Fruit fly (Drosophila melanogaster) whole organism, wandering third instar larva: ENCODE measurements around the gene pasi2.
A peak's percentile ranks its signal among the peaks of the same experiment; 100 is the strongest.

Experiments
- Abd-B ChIP-seq: fragments of >200 bp; optimal IDR thresholded peaks from 2 replicates; lab custom pipeline; 2017; ENCODE audit warnings: missing biosample characterization, missing genetic modification characterization
- CG32264 ChIP-seq: fragments of 200-800 bp; sonication (Bioruptor generic); optimal IDR thresholded peaks from 2 replicates; lab custom pipeline; 2016; ENCODE audit warnings: missing biosample characterization, missing genetic modification characterization
- CG9705 ChIP-seq: fragments of 200-800 bp; sonication (Bioruptor generic); optimal IDR thresholded peaks from 2 replicates; lab custom pipeline; 2018; ENCODE audit warnings: missing biosample characterization, mild to moderate bottlenecking, missing genetic modification characterization
- CrebA ChIP-seq: fragments of 200-800 bp; sonication (Bioruptor generic); optimal IDR thresholded peaks from 2 replicates; lab custom pipeline; 2016; ENCODE audit warnings: missing biosample characterization, mild to moderate bottlenecking, missing genetic modification characterization, borderline replicate concordance
- Dfd ChIP-seq: fragments of >200 bp; optimal IDR thresholded peaks from 2 replicates; lab custom pipeline; 2017; ENCODE audit warnings: missing biosample characterization, missing genetic modification characterization
- Dif ChIP-seq: fragments of 200-275, 200-300 bp; sonication (Bioruptor generic); optimal IDR thresholded peaks from 2 replicates; lab custom pipeline; 2018; ENCODE audit warnings: missing biosample characterization, missing genetic modification characterization; ENCODE audit not compliant: partially characterized antibody
- GATAd ChIP-seq: sonication (Bioruptor generic); optimal IDR thresholded peaks from 2 replicates; lab custom pipeline; 2016; ENCODE audit warnings: missing biosample characterization, missing genetic modification characterization
- HLH106 ChIP-seq: fragments of 200-800 bp; optimal IDR thresholded peaks from 3 replicates; lab custom pipeline; 2019; ENCODE audit warnings: missing biosample characterization, mild to moderate bottlenecking, missing genetic modification characterization, moderate library complexity
- Hnf4 ChIP-seq: fragments of 200-800 bp; sonication (Bioruptor generic); optimal IDR thresholded peaks from 2 replicates; lab custom pipeline; 2016; ENCODE audit warnings: missing biosample characterization, mild to moderate bottlenecking, missing genetic modification characterization
- Hr78 ChIP-seq: fragments of >200 bp; optimal IDR thresholded peaks from 2 replicates; lab custom pipeline; 2017; ENCODE audit warnings: missing biosample characterization, missing genetic modification characterization
- Hr83 ChIP-seq: fragments of 200-300 bp; sonication (Bioruptor generic); optimal IDR thresholded peaks from 2 replicates; lab custom pipeline; 2016; ENCODE audit warnings: missing biosample characterization, mild to moderate bottlenecking, missing genetic modification characterization, moderate library complexity; ENCODE audit not compliant: poor library complexity, severe bottlenecking
- Jra ChIP-seq: sonication (Bioruptor generic); optimal IDR thresholded peaks from 2 replicates; lab custom pipeline; 2016; ENCODE audit warnings: missing biosample characterization, missing genetic modification characterization
- Mio ChIP-seq: sonication (Bioruptor generic); optimal IDR thresholded peaks from 2 replicates; lab custom pipeline; 2016; ENCODE audit warnings: missing biosample characterization, missing genetic modification characterization
- Myc ChIP-seq: fragments of >200 bp; optimal IDR thresholded peaks from 2 replicates; lab custom pipeline; 2017
- N ChIP-seq: fragments of >200 bp; optimal IDR thresholded peaks from 2 replicates; lab custom pipeline; 2018; ENCODE audit warnings: missing biosample characterization, missing external identifiers, missing genetic modification characterization
- OdsH ChIP-seq: fragments of 200-800 bp; sonication (Bioruptor generic); optimal IDR thresholded peaks from 2 replicates; lab custom pipeline; 2016; ENCODE audit warnings: missing biosample characterization, mild to moderate bottlenecking, missing genetic modification characterization
- Rel ChIP-seq, 2 experiments: fragments of 200-800 bp; sonication (Bioruptor generic) in 1 of 2; optimal IDR thresholded peaks; 2 replicates in 1 of 2; 3 replicates in 1 of 2; lab custom pipeline; 2016 to 2019; ENCODE audit warnings: mild to moderate bottlenecking in 2 of 2, missing biosample characterization in 2 of 2, missing genetic modification characterization in 2 of 2, moderate library complexity in 1 of 2
- Sp1 ChIP-seq: fragments of 200-800 bp; sonication (Bioruptor generic); optimal IDR thresholded peaks from 3 replicates; lab custom pipeline; 2019; ENCODE audit warnings: missing biosample characterization, mild to moderate bottlenecking, missing genetic modification characterization, moderate library complexity
- Vsx2 ChIP-seq: fragments of 200-300, 225-300 bp; sonication (Bioruptor generic); optimal IDR thresholded peaks from 2 replicates; lab custom pipeline; 2018; ENCODE audit warnings: missing biosample characterization, missing genetic modification characterization; ENCODE audit not compliant: partially characterized antibody
- br ChIP-seq: fragments of 200-800 bp; sonication (Bioruptor generic); optimal IDR thresholded peaks from 2 replicates; lab custom pipeline; 2016; ENCODE audit warnings: missing biosample characterization, missing genetic modification characterization
- brk ChIP-seq: fragments of 200-800 bp; sonication (Bioruptor generic); optimal IDR thresholded peaks from 2 replicates; lab custom pipeline; 2016; ENCODE audit warnings: missing biosample characterization, mild to moderate bottlenecking, missing genetic modification characterization
- dl ChIP-seq, 2 experiments: fragments of 175-275, 200-275 bp in 1 of 2; fragments of 200-275 bp in 1 of 2; sonication (Bioruptor generic); optimal IDR thresholded peaks; lab custom pipeline; 2018; ENCODE audit warnings: mild to moderate bottlenecking in 2 of 2, missing biosample characterization in 2 of 2, missing genetic modification characterization in 2 of 2, moderate library complexity in 2 of 2; ENCODE audit not compliant: partially characterized antibody in 2 of 2, insufficient read depth in 1 of 2
- dmrt93B ChIP-seq: fragments of 200-800 bp; sonication (Bioruptor generic); optimal IDR thresholded peaks from 2 replicates; lab custom pipeline; 2018; ENCODE audit warnings: missing biosample characterization, mild to moderate bottlenecking, missing genetic modification characterization
- dsf ChIP-seq: sonication (Bioruptor generic); optimal IDR thresholded peaks from 2 replicates; lab custom pipeline; 2016; ENCODE audit warnings: missing biosample characterization, missing genetic modification characterization, borderline replicate concordance
- ey ChIP-seq: fragments of 200-800 bp; sonication (Bioruptor generic); optimal IDR thresholded peaks from 2 replicates; lab custom pipeline; 2016; ENCODE audit warnings: missing biosample characterization, missing genetic modification characterization
- foxo ChIP-seq, 2 experiments: fragments of 200-800 bp; sonication (Bioruptor generic); optimal IDR thresholded peaks; 2 replicates in 1 of 2; 3 replicates in 1 of 2; lab custom pipeline; 2016 to 2017; ENCODE audit warnings: missing biosample characterization in 2 of 2, missing genetic modification characterization in 2 of 2
- fru ChIP-seq: fragments of 200-800 bp; sonication (Bioruptor generic); optimal IDR thresholded peaks from 3 replicates; lab custom pipeline; 2016; ENCODE audit warnings: missing biosample characterization, mild to moderate bottlenecking, missing genetic modification characterization
- h ChIP-seq: fragments of 200-800 bp; sonication (Bioruptor generic); optimal IDR thresholded peaks from 3 replicates; lab custom pipeline; 2016; ENCODE audit warnings: missing biosample characterization, mild to moderate bottlenecking, missing genetic modification characterization
- jim ChIP-seq: fragments of 175-275, 200-325 bp; sonication (Bioruptor generic); optimal IDR thresholded peaks from 2 replicates; lab custom pipeline; 2016; ENCODE audit warnings: missing biosample characterization, mild to moderate bottlenecking, missing genetic modification characterization
- lola ChIP-seq: fragments of >200 bp; optimal IDR thresholded peaks from 2 replicates; lab custom pipeline; 2017; ENCODE audit warnings: missing biosample characterization, missing genetic modification characterization
- pan ChIP-seq: fragments of >200 bp; optimal IDR thresholded peaks from 2 replicates; lab custom pipeline; 2017
- psq ChIP-seq: fragments of 200-800 bp; sonication (Bioruptor generic); optimal IDR thresholded peaks from 3 replicates; lab custom pipeline; 2017; ENCODE audit warnings: missing biosample characterization, mild to moderate bottlenecking, missing genetic modification characterization, moderate library complexity
- rgr ChIP-seq: fragments of 200-800 bp; sonication (Bioruptor generic); optimal IDR thresholded peaks from 3 replicates; lab custom pipeline; 2016; ENCODE audit warnings: missing biosample characterization, mild to moderate bottlenecking, missing genetic modification characterization
- sage ChIP-seq: fragments of 200-800 bp; sonication (Bioruptor generic); optimal IDR thresholded peaks from 2 replicates; lab custom pipeline; 2016; ENCODE audit warnings: missing biosample characterization, mild to moderate bottlenecking, missing genetic modification characterization
- sv ChIP-seq: fragments of 200-800 bp; sonication (Bioruptor generic); optimal IDR thresholded peaks from 3 replicates; lab custom pipeline; 2016; ENCODE audit warnings: missing biosample characterization, missing genetic modification characterization
- tai ChIP-seq: sonication (Bioruptor generic); optimal IDR thresholded peaks from 2 replicates; lab custom pipeline; 2016; ENCODE audit warnings: missing biosample characterization, missing genetic modification characterization
- usp ChIP-seq: fragments of >200 bp; optimal IDR thresholded peaks from 2 replicates; lab custom pipeline; 2017; ENCODE audit warnings: missing biosample characterization, missing genetic modification characterization
- woc ChIP-seq: sonication (Bioruptor generic); optimal IDR thresholded peaks from 2 replicates; lab custom pipeline; 2016; ENCODE audit warnings: missing biosample characterization, mild to moderate bottlenecking, missing genetic modification characterization

The pasi2 gene

DNA sequence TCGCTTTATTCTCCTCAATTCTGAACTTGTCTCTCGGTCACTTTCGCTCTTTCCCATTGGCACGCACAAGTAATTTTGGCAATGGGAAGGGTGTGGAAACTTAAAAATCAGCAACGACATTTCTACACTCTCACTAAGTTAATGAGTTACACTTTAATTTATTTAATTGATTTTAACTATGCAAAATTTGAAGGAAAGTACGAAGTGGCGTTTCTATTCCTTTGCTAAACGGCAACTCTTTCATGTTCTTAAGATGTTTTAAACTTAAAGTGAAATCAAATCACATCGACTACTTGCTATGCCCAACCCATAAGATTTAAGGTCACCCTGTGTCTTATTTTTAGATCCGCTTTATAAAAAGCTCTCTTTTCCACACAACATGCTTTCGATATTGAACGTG is 35.4 kb downstream of the pasi2 start:
- no peak for TF ChIP-seq GATAd
- TF ChIP-seq dl (GFP tag; optimal IDR thresholded peaks at IDR 0.05; lab: Kevin White, UChicago; ENCODE audit: insufficient read depth in 1 of 2, partially characterized antibody in 2 of 2), result no peak
- peak; percentile 48 for TF ChIP-seq h (GFP tag; lab: Kevin White, UChicago)
- peak; percentile 27 for TF ChIP-seq br
- no peak for TF ChIP-seq CG9705 (GFP tag; lab: Kevin White, UChicago)
- TF ChIP-seq Hnf4, result no peak
- no peak for TF ChIP-seq Dfd (GFP tag; lab: Kevin White, UChicago)
- no peak for TF ChIP-seq dsf (GFP tag; lab: Kevin White, UChicago)
- no peak for TF ChIP-seq pan (lab: Kevin White, UChicago)
- no peak for TF ChIP-seq Mio
- no peak for TF ChIP-seq Rel (GFP tag; optimal IDR thresholded peaks at IDR 0.05; lab: Kevin White, UChicago)
- no peak for TF ChIP-seq Rel (tag; optimal IDR thresholded peaks at IDR 0.05; lab: Kevin White, UChicago)
- peak; percentile 6 for TF ChIP-seq HLH106 (tag; lab: Kevin White, UChicago)
- TF ChIP-seq Jra (GFP tag; lab: Kevin White, UChicago), result no peak
- TF ChIP-seq Hr83 (GFP tag; lab: Kevin White, UChicago), result no peak
- peak; percentile 4 for TF ChIP-seq woc (GFP tag; lab: Kevin White, UChicago)
- no peak for TF ChIP-seq N (GFP tag; lab: Kevin White, UChicago)
- peak; percentile 39 for TF ChIP-seq fru (GFP tag; lab: Kevin White, UChicago)
- TF ChIP-seq Sp1 (GFP tag; lab: Kevin White, UChicago), result no peak
- no peak for TF ChIP-seq jim
- peak; percentile 6 for TF ChIP-seq OdsH (GFP tag; lab: Kevin White, UChicago)
- no peak for TF ChIP-seq Dif (GFP tag; lab: Kevin White, UChicago)
- TF ChIP-seq sage, result no peak
- TF ChIP-seq ey, result peak; percentile 30
- TF ChIP-seq foxo (GFP tag; optimal IDR thresholded peaks at IDR 0.05; lab: Kevin White, UChicago), result peak in 1 of 2 experiments; percentile 41
- TF ChIP-seq rgr, result peak; percentile 42
- no peak for TF ChIP-seq lola
- TF ChIP-seq brk (GFP tag; lab: Kevin White, UChicago), result no peak
- peak; percentile 2 for TF ChIP-seq psq (GFP tag; lab: Kevin White, UChicago)
- no peak for TF ChIP-seq usp (GFP tag; lab: Kevin White, UChicago)

DNA sequence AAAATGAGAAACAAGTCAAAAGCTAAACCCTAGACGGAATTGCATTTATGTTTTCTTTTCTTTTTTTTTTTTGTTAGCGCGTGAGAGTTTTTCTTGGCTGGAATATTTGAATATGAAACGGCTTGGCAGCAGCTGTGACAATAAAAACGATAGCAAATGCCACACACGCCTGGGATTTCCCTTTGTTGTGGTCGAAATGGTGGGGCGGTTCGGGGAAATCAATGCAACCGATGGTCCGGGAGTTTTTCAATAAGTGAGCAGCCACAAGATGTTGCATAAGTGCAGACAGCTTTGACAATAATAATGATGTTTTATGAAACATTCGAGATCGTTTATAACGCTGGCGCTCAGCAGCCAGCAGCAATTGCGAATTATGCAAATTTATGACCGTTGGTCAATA is 41.8 kb downstream of the pasi2 start:
- TF ChIP-seq CG32264 (no peak), GATAd (no peak), Rel (GFP tag; optimal IDR thresholded peaks at IDR 0.05; lab: Kevin White, UChicago) (no peak), Rel (tag; optimal IDR thresholded peaks at IDR 0.05; lab: Kevin White, UChicago) (peak; percentile 63)

DNA sequence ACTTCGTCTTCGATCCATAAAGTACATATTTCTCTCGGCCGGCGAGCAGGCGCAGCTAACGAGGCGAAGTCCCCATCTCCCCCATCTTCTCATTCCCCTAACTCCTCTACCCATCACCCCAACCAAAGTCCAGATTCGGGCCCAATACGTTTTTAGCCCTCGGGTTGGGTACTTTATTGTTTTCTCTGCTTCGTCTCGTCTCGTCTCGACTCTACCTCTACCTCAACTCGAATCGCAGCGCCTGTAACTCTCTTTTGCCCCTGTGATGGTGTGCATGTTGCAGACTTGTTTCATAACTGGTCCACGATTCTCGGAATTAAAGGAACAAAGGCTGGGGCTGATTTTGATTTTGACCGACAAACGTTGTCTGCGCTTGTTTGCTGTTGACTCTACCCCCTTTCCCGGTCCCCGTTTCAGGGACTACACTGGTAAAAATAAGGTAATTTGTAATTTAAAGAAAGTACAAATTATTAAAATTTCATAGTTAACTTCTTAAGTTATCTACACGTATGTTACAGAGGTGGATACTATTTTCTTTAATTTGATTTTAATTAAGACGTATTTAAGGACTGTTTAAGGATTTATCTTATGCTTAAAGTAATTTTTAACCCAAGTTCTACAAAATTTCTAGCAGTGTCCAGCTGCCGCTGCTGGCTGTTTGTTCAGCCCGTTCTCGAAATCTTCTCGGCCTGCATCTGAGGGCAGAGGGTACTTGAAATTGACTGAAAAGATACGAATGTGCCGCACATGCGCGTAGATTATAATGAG is 43.9 kb downstream of the pasi2 start:
- TF ChIP-seq brk (GFP tag; lab: Kevin White, UChicago), result peak; percentile 81
- TF ChIP-seq Hr83 (GFP tag; lab: Kevin White, UChicago), result peak; percentile 82
- peak; percentile 76 for TF ChIP-seq CG9705 (GFP tag; lab: Kevin White, UChicago)
- no peak for TF ChIP-seq pan (lab: Kevin White, UChicago)
- TF ChIP-seq HLH106 (tag; lab: Kevin White, UChicago), result peak; percentile 95
- peak; percentile 96 for TF ChIP-seq Sp1 (GFP tag; lab: Kevin White, UChicago)
- TF ChIP-seq dmrt93B (GFP tag; lab: Kevin White, UChicago), result peak; percentile 79
- TF ChIP-seq CrebA (GFP tag; lab: Kevin White, UChicago), result peak; percentile 64
- peak; percentile 88 for TF ChIP-seq rgr
- TF ChIP-seq dl (GFP tag; optimal IDR thresholded peaks at IDR 0.05; lab: Kevin White, UChicago; ENCODE audit: insufficient read depth in 1 of 2, partially characterized antibody in 2 of 2), result no peak
- no peak for TF ChIP-seq Mio
- TF ChIP-seq CG32264, result peak; percentile 73
- TF ChIP-seq ey, result peak; percentile 88
- no peak for TF ChIP-seq Hr78
- TF ChIP-seq Rel (GFP tag; optimal IDR thresholded peaks at IDR 0.05; lab: Kevin White, UChicago), result peak; percentile 73
- TF ChIP-seq Rel (tag; optimal IDR thresholded peaks at IDR 0.05; lab: Kevin White, UChicago), result peak; percentile 68
- peak; percentile 51 for TF ChIP-seq Jra (GFP tag; lab: Kevin White, UChicago)
- TF ChIP-seq br, result peak; percentile 88
- TF ChIP-seq lola, result no peak
- TF ChIP-seq OdsH (GFP tag; lab: Kevin White, UChicago), result peak; percentile 93
- TF ChIP-seq usp (GFP tag; lab: Kevin White, UChicago), result no peak
- TF ChIP-seq Dfd (GFP tag; lab: Kevin White, UChicago), result no peak
- TF ChIP-seq sv (GFP tag; lab: Kevin White, UChicago), result no peak
- TF ChIP-seq fru (GFP tag; lab: Kevin White, UChicago), result peak; percentile 96
- TF ChIP-seq tai (GFP tag; lab: Kevin White, UChicago), result peak; percentile 71
- TF ChIP-seq dsf (GFP tag; lab: Kevin White, UChicago), result peak; percentile 61
- peak; percentile 11 for TF ChIP-seq GATAd
- peak; percentile 6 for TF ChIP-seq Dif (GFP tag; lab: Kevin White, UChicago)
- TF ChIP-seq N (GFP tag; lab: Kevin White, UChicago), result no peak
- peak; percentile 98 for TF ChIP-seq woc (GFP tag; lab: Kevin White, UChicago)
- peak in 1 of 2 experiments; percentile 93 for TF ChIP-seq foxo (GFP tag; optimal IDR thresholded peaks at IDR 0.05; lab: Kevin White, UChicago)
- TF ChIP-seq jim, result no peak
- peak; percentile 71 for TF ChIP-seq Vsx2 (GFP tag; lab: Kevin White, UChicago)
- peak; percentile 93 for TF ChIP-seq psq (GFP tag; lab: Kevin White, UChicago)
- no peak for TF ChIP-seq Myc
- TF ChIP-seq Abd-B (GFP tag; lab: Kevin White, UChicago), result no peak
- TF ChIP-seq Hnf4, result peak; percentile 94
- TF ChIP-seq h (GFP tag; lab: Kevin White, UChicago), result peak; percentile 95
- TF ChIP-seq sage, result peak; percentile 86
